Worm (Caenorhabditis elegans): ENCODE results near the gene nspg-3.

- TF ChIP-seq ceh-22 (tag; optimal IDR thresholded peaks at IDR 0.05) (no peak), hlh-13 (GFP tag; optimal IDR thresholded peaks at IDR 0.05) (no peak), pha-4 (tag; optimal IDR thresholded peaks at IDR 0.05) (no peak), hlh-6 (tag; optimal IDR thresholded peaks at IDR 0.05) (no peak), ceh-9 (tag; optimal IDR thresholded peaks at IDR 0.05) (no peak), pat-9 (tag; optimal IDR thresholded peaks at IDR 0.05) (no peak), ceh-48 (tag; optimal IDR thresholded peaks at IDR 0.05) (no peak), lin-11 (tag; optimal IDR thresholded peaks at IDR 0.05) (no peak)
These were observed 30.1 kb upstream of the nspg-3 start for ce11 chrII:6061495-6061894.

All from whole organism, late embryonic.